Fruit fly (Drosophila melanogaster) whole organism, wandering third instar larva: ENCODE measurements around the gene Ibf2.

Experiments
- Abd-B ChIP-seq: fragments of >200 bp; optimal IDR thresholded peaks from 2 replicates; lab custom pipeline; 2017; ENCODE audit warnings: missing biosample characterization, missing genetic modification characterization
- CG32264 ChIP-seq: fragments of 200-800 bp; sonication (Bioruptor generic); optimal IDR thresholded peaks from 2 replicates; lab custom pipeline; 2016; ENCODE audit warnings: missing biosample characterization, missing genetic modification characterization
- CG9705 ChIP-seq: fragments of 200-800 bp; sonication (Bioruptor generic); optimal IDR thresholded peaks from 2 replicates; lab custom pipeline; 2018; ENCODE audit warnings: missing biosample characterization, mild to moderate bottlenecking, missing genetic modification characterization
- CrebA ChIP-seq: fragments of 200-800 bp; sonication (Bioruptor generic); optimal IDR thresholded peaks from 2 replicates; lab custom pipeline; 2016; ENCODE audit warnings: missing biosample characterization, mild to moderate bottlenecking, missing genetic modification characterization, borderline replicate concordance
- Dfd ChIP-seq: fragments of >200 bp; optimal IDR thresholded peaks from 2 replicates; lab custom pipeline; 2017; ENCODE audit warnings: missing biosample characterization, missing genetic modification characterization
- Dif ChIP-seq: fragments of 200-275, 200-300 bp; sonication (Bioruptor generic); optimal IDR thresholded peaks from 2 replicates; lab custom pipeline; 2018; ENCODE audit warnings: missing biosample characterization, missing genetic modification characterization; ENCODE audit not compliant: partially characterized antibody
- GATAd ChIP-seq: sonication (Bioruptor generic); optimal IDR thresholded peaks from 2 replicates; lab custom pipeline; 2016; ENCODE audit warnings: missing biosample characterization, missing genetic modification characterization
- HLH106 ChIP-seq: fragments of 200-800 bp; optimal IDR thresholded peaks from 3 replicates; lab custom pipeline; 2019; ENCODE audit warnings: missing biosample characterization, mild to moderate bottlenecking, missing genetic modification characterization, moderate library complexity
- Hnf4 ChIP-seq: fragments of 200-800 bp; sonication (Bioruptor generic); optimal IDR thresholded peaks from 2 replicates; lab custom pipeline; 2016; ENCODE audit warnings: missing biosample characterization, mild to moderate bottlenecking, missing genetic modification characterization
- Hr78 ChIP-seq: fragments of >200 bp; optimal IDR thresholded peaks from 2 replicates; lab custom pipeline; 2017; ENCODE audit warnings: missing biosample characterization, missing genetic modification characterization
- Hr83 ChIP-seq: fragments of 200-300 bp; sonication (Bioruptor generic); optimal IDR thresholded peaks from 2 replicates; lab custom pipeline; 2016; ENCODE audit warnings: missing biosample characterization, mild to moderate bottlenecking, missing genetic modification characterization, moderate library complexity; ENCODE audit not compliant: poor library complexity, severe bottlenecking
- Jra ChIP-seq: sonication (Bioruptor generic); optimal IDR thresholded peaks from 2 replicates; lab custom pipeline; 2016; ENCODE audit warnings: missing biosample characterization, missing genetic modification characterization
- Mio ChIP-seq: sonication (Bioruptor generic); optimal IDR thresholded peaks from 2 replicates; lab custom pipeline; 2016; ENCODE audit warnings: missing biosample characterization, missing genetic modification characterization
- Myc ChIP-seq: fragments of >200 bp; optimal IDR thresholded peaks from 2 replicates; lab custom pipeline; 2017
- N ChIP-seq: fragments of >200 bp; optimal IDR thresholded peaks from 2 replicates; lab custom pipeline; 2018; ENCODE audit warnings: missing biosample characterization, missing external identifiers, missing genetic modification characterization
- OdsH ChIP-seq: fragments of 200-800 bp; sonication (Bioruptor generic); optimal IDR thresholded peaks from 2 replicates; lab custom pipeline; 2016; ENCODE audit warnings: missing biosample characterization, mild to moderate bottlenecking, missing genetic modification characterization
- Rel ChIP-seq, 2 experiments: fragments of 200-800 bp; sonication (Bioruptor generic) in 1 of 2; optimal IDR thresholded peaks; 2 replicates in 1 of 2; 3 replicates in 1 of 2; lab custom pipeline; 2016 to 2019; ENCODE audit warnings: mild to moderate bottlenecking in 2 of 2, missing biosample characterization in 2 of 2, missing genetic modification characterization in 2 of 2, moderate library complexity in 1 of 2
- Sp1 ChIP-seq: fragments of 200-800 bp; sonication (Bioruptor generic); optimal IDR thresholded peaks from 3 replicates; lab custom pipeline; 2019; ENCODE audit warnings: missing biosample characterization, mild to moderate bottlenecking, missing genetic modification characterization, moderate library complexity
- Vsx2 ChIP-seq: fragments of 200-300, 225-300 bp; sonication (Bioruptor generic); optimal IDR thresholded peaks from 2 replicates; lab custom pipeline; 2018; ENCODE audit warnings: missing biosample characterization, missing genetic modification characterization; ENCODE audit not compliant: partially characterized antibody
- br ChIP-seq: fragments of 200-800 bp; sonication (Bioruptor generic); optimal IDR thresholded peaks from 2 replicates; lab custom pipeline; 2016; ENCODE audit warnings: missing biosample characterization, missing genetic modification characterization
- brk ChIP-seq: fragments of 200-800 bp; sonication (Bioruptor generic); optimal IDR thresholded peaks from 2 replicates; lab custom pipeline; 2016; ENCODE audit warnings: missing biosample characterization, mild to moderate bottlenecking, missing genetic modification characterization
- dl ChIP-seq, 2 experiments: fragments of 175-275, 200-275 bp in 1 of 2; fragments of 200-275 bp in 1 of 2; sonication (Bioruptor generic); optimal IDR thresholded peaks; lab custom pipeline; 2018; ENCODE audit warnings: mild to moderate bottlenecking in 2 of 2, missing biosample characterization in 2 of 2, missing genetic modification characterization in 2 of 2, moderate library complexity in 2 of 2; ENCODE audit not compliant: partially characterized antibody in 2 of 2, insufficient read depth in 1 of 2
- dmrt93B ChIP-seq: fragments of 200-800 bp; sonication (Bioruptor generic); optimal IDR thresholded peaks from 2 replicates; lab custom pipeline; 2018; ENCODE audit warnings: missing biosample characterization, mild to moderate bottlenecking, missing genetic modification characterization
- dsf ChIP-seq: sonication (Bioruptor generic); optimal IDR thresholded peaks from 2 replicates; lab custom pipeline; 2016; ENCODE audit warnings: missing biosample characterization, missing genetic modification characterization, borderline replicate concordance
- ey ChIP-seq: fragments of 200-800 bp; sonication (Bioruptor generic); optimal IDR thresholded peaks from 2 replicates; lab custom pipeline; 2016; ENCODE audit warnings: missing biosample characterization, missing genetic modification characterization
- foxo ChIP-seq, 2 experiments: fragments of 200-800 bp; sonication (Bioruptor generic); optimal IDR thresholded peaks; 2 replicates in 1 of 2; 3 replicates in 1 of 2; lab custom pipeline; 2016 to 2017; ENCODE audit warnings: missing biosample characterization in 2 of 2, missing genetic modification characterization in 2 of 2
- fru ChIP-seq: fragments of 200-800 bp; sonication (Bioruptor generic); optimal IDR thresholded peaks from 3 replicates; lab custom pipeline; 2016; ENCODE audit warnings: missing biosample characterization, mild to moderate bottlenecking, missing genetic modification characterization
- h ChIP-seq: fragments of 200-800 bp; sonication (Bioruptor generic); optimal IDR thresholded peaks from 3 replicates; lab custom pipeline; 2016; ENCODE audit warnings: missing biosample characterization, mild to moderate bottlenecking, missing genetic modification characterization
- jim ChIP-seq: fragments of 175-275, 200-325 bp; sonication (Bioruptor generic); optimal IDR thresholded peaks from 2 replicates; lab custom pipeline; 2016; ENCODE audit warnings: missing biosample characterization, mild to moderate bottlenecking, missing genetic modification characterization
- lola ChIP-seq: fragments of >200 bp; optimal IDR thresholded peaks from 2 replicates; lab custom pipeline; 2017; ENCODE audit warnings: missing biosample characterization, missing genetic modification characterization
- pan ChIP-seq: fragments of >200 bp; optimal IDR thresholded peaks from 2 replicates; lab custom pipeline; 2017
- psq ChIP-seq: fragments of 200-800 bp; sonication (Bioruptor generic); optimal IDR thresholded peaks from 3 replicates; lab custom pipeline; 2017; ENCODE audit warnings: missing biosample characterization, mild to moderate bottlenecking, missing genetic modification characterization, moderate library complexity
- rgr ChIP-seq: fragments of 200-800 bp; sonication (Bioruptor generic); optimal IDR thresholded peaks from 3 replicates; lab custom pipeline; 2016; ENCODE audit warnings: missing biosample characterization, mild to moderate bottlenecking, missing genetic modification characterization
- sage ChIP-seq: fragments of 200-800 bp; sonication (Bioruptor generic); optimal IDR thresholded peaks from 2 replicates; lab custom pipeline; 2016; ENCODE audit warnings: missing biosample characterization, mild to moderate bottlenecking, missing genetic modification characterization
- sv ChIP-seq: fragments of 200-800 bp; sonication (Bioruptor generic); optimal IDR thresholded peaks from 3 replicates; lab custom pipeline; 2016; ENCODE audit warnings: missing biosample characterization, missing genetic modification characterization
- tai ChIP-seq: sonication (Bioruptor generic); optimal IDR thresholded peaks from 2 replicates; lab custom pipeline; 2016; ENCODE audit warnings: missing biosample characterization, missing genetic modification characterization
- usp ChIP-seq: fragments of >200 bp; optimal IDR thresholded peaks from 2 replicates; lab custom pipeline; 2017; ENCODE audit warnings: missing biosample characterization, missing genetic modification characterization
- woc ChIP-seq: sonication (Bioruptor generic); optimal IDR thresholded peaks from 2 replicates; lab custom pipeline; 2016; ENCODE audit warnings: missing biosample characterization, mild to moderate bottlenecking, missing genetic modification characterization

Ibf2 gene

dm6 chr3R:9246879-9247621 lies 11.3 kb downstream of the Ibf2 start (continued):
- TF ChIP-seq jim (GFP tag; lab: Kevin White, UChicago) (no peak), woc (GFP tag; lab: Kevin White, UChicago) (peak; percentile 90), br (peak; percentile 89), Rel (GFP tag; optimal IDR thresholded peaks at IDR 0.05; lab: Kevin White, UChicago) (no peak), Rel (tag; optimal IDR thresholded peaks at IDR 0.05; lab: Kevin White, UChicago) (peak; percentile 46), Mio (GFP tag; lab: Kevin White, UChicago) (no peak), dsf (GFP tag; lab: Kevin White, UChicago) (peak; percentile 23), Dif (GFP tag; lab: Kevin White, UChicago) (peak; percentile 43), CrebA (GFP tag; lab: Kevin White, UChicago) (no peak), sage (GFP tag; lab: Kevin White, UChicago) (peak; percentile 64), Sp1 (GFP tag; lab: Kevin White, UChicago) (peak; percentile 93), Hr78 (no peak)

- no peak for TF ChIP-seq CrebA (GFP tag; lab: Kevin White, UChicago)
- no peak for TF ChIP-seq brk (GFP tag; lab: Kevin White, UChicago)
- no peak for TF ChIP-seq dmrt93B (GFP tag; lab: Kevin White, UChicago)
- TF ChIP-seq Myc, result no peak
- TF ChIP-seq Mio (GFP tag; lab: Kevin White, UChicago), result no peak
- TF ChIP-seq Jra (GFP tag; lab: Kevin White, UChicago), result no peak
- TF ChIP-seq Dfd (GFP tag; lab: Kevin White, UChicago), result no peak
- TF ChIP-seq Rel (GFP tag; optimal IDR thresholded peaks at IDR 0.05; lab: Kevin White, UChicago), result no peak
- TF ChIP-seq Rel (tag; optimal IDR thresholded peaks at IDR 0.05; lab: Kevin White, UChicago), result no peak
- TF ChIP-seq Vsx2 (GFP tag; lab: Kevin White, UChicago), result no peak
- TF ChIP-seq usp, result no peak
- TF ChIP-seq CG9705 (GFP tag; lab: Kevin White, UChicago), result no peak
- no peak for TF ChIP-seq pan (lab: Kevin White, UChicago)
- no peak for TF ChIP-seq CG32264 (GFP tag; lab: Kevin White, UChicago)
- TF ChIP-seq lola (GFP tag; lab: Kevin White, UChicago), result no peak
- no peak for TF ChIP-seq sage (GFP tag; lab: Kevin White, UChicago)
These were observed 11.9 kb downstream of the Ibf2 start, which contains the start of gene CG8420 for dm6 chr3R:9246366-9246765. Gene CG8420, plus strand, starts transcription at chr3R:9246649.

- TF ChIP-seq Sp1 (GFP tag; lab: Kevin White, UChicago) (peak; percentile 79), Hr83 (no peak), Hnf4 (GFP tag; lab: Kevin White, UChicago) (peak; percentile 86), tai (GFP tag; lab: Kevin White, UChicago) (no peak), psq (GFP tag; lab: Kevin White, UChicago) (peak; percentile 30), sage (GFP tag; lab: Kevin White, UChicago) (peak; percentile 28), dsf (GFP tag; lab: Kevin White, UChicago) (peak; percentile 38), HLH106 (peak; percentile 79), CG9705 (GFP tag; lab: Kevin White, UChicago) (peak; percentile 51), br (peak; percentile 33), Hr78 (no peak), N (GFP tag; lab: Kevin White, UChicago) (no peak), GATAd (GFP tag; lab: Kevin White, UChicago) (peak; percentile 6), Mio (GFP tag; lab: Kevin White, UChicago) (no peak), sv (GFP tag; lab: Kevin White, UChicago) (peak; percentile 19), Dfd (GFP tag; lab: Kevin White, UChicago) (no peak), dl (GFP tag; optimal IDR thresholded peaks at IDR 0.05; lab: Kevin White, UChicago; ENCODE audit: insufficient read depth in 1 of 2, partially characterized antibody in 2 of 2) (no peak), woc (GFP tag; lab: Kevin White, UChicago) (peak; percentile 82), Myc (no peak), h (GFP tag; lab: Kevin White, UChicago) (peak; percentile 75), rgr (GFP tag; lab: Kevin White, UChicago) (peak; percentile 71), brk (GFP tag; lab: Kevin White, UChicago) (peak; percentile 85), OdsH (GFP tag; lab: Kevin White, UChicago) (peak; percentile 73), Jra (GFP tag; lab: Kevin White, UChicago) (peak; percentile 56), ey (peak; percentile 73), fru (peak; percentile 74), pan (lab: Kevin White, UChicago) (no peak), Rel (GFP tag; optimal IDR thresholded peaks at IDR 0.05; lab: Kevin White, UChicago) (no peak), Rel (tag; optimal IDR thresholded peaks at IDR 0.05; lab: Kevin White, UChicago) (peak; percentile 37), Vsx2 (GFP tag; lab: Kevin White, UChicago) (no peak), CrebA (GFP tag; lab: Kevin White, UChicago) (no peak), Dif (GFP tag; lab: Kevin White, UChicago) (no peak), jim (GFP tag; lab: Kevin White, UChicago) (no peak), dmrt93B (GFP tag; lab: Kevin White, UChicago) (peak; percentile 25), Abd-B (GFP tag; lab: Kevin White, UChicago) (no peak), lola (GFP tag; lab: Kevin White, UChicago) (no peak), foxo (GFP tag; optimal IDR thresholded peaks at IDR 0.05; lab: Kevin White, UChicago) (peak in 1 of 2 experiments; percentile 72), CG32264 (GFP tag; lab: Kevin White, UChicago) (no peak), usp (no peak)
- TF ChIP-seq, all 38 proteins: peak for 21
These were observed 12.6 kb downstream of the Ibf2 start, which contains the start of gene Vps15 for dm6 chr3R:9245576-9246200. Gene Vps15, minus strand, starts transcription at chr3R:9245869.
